Worm (Caenorhabditis elegans) whole organism, young adult: ENCODE results near the gene bre-1.
"Not testable (repeated sequence)": the region's sequence is repeated elsewhere in the genome, so short reads cannot be mapped to it uniquely, and the experiment has no call there.

ENCODE experiments used
- C17E4.6 ChIP-seq: fragments of 200-800 bp; sonication (Bioruptor generic); IDR thresholded peaks from 2 replicates; pipeline ENCODE4 v1.3.6; 2022; ENCODE audit warnings: missing genetic modification reagents, missing genetic modification characterization, missing compliant biosample characterization
- die-1 ChIP-seq: sonication (generic microtip); optimal IDR thresholded peaks from 2 replicates; lab custom pipeline; 2016; ENCODE audit warnings: missing genotype, mild to moderate bottlenecking, missing genetic modification characterization, missing compliant biosample characterization
- efl-1 ChIP-seq: fragments of 150-350 bp; optimal IDR thresholded peaks from 2 replicates; lab custom pipeline; 2014; ENCODE audit warnings: missing biosample characterization, missing genetic modification reagents, missing genetic modification characterization
- fkh-3 ChIP-seq: sonication (generic microtip); optimal IDR thresholded peaks from 2 replicates; lab custom pipeline; 2016; ENCODE audit warnings: mild to moderate bottlenecking, missing genetic modification characterization, missing compliant biosample characterization
- hmg-1.2 ChIP-seq: fragments of 200-800 bp; sonication (Bioruptor generic); IDR thresholded peaks from 2 replicates; pipeline ENCODE4 v1.3.6; 2022; ENCODE audit warnings: missing genetic modification reagents, missing genetic modification characterization, missing compliant biosample characterization
- let-607 ChIP-seq, 2 experiments: fragments of 200-800 bp in 1 of 2; sonication (Bioruptor generic) in 1 of 2; sonication (generic microtip) in 1 of 2; optimal IDR thresholded peaks; 2 replicates each; lab custom pipeline; 2016 to 2018; ENCODE audit warnings: mild to moderate bottlenecking in 2 of 2, missing compliant biosample characterization in 2 of 2, missing genetic modification characterization in 2 of 2, moderate library complexity in 2 of 2, missing genotype in 1 of 2
- rpc-1 ChIP-seq, 2 experiments: fragments of 150-350 bp in 1 of 2; sonication (generic microtip) in 1 of 2; optimal IDR thresholded peaks; 2 replicates each; lab custom pipeline; 2014 to 2018; ENCODE audit warnings: missing biosample characterization in 1 of 2, missing genetic modification characterization in 1 of 2, missing genetic modification reagents in 1 of 2, missing genotype in 1 of 2
- ztf-22 ChIP-seq: fragments of 200-800 bp; sonication (Bioruptor generic); optimal IDR thresholded peaks from 2 replicates; lab custom pipeline; 2018; ENCODE audit warnings: mild to moderate bottlenecking, missing genetic modification characterization, moderate library complexity, missing compliant biosample characterization

ce11 chrIV:8964042-8964441 lies 23.0 kb upstream of the bre-1 start:
- TF ChIP-seq let-607 (tag; optimal IDR thresholded peaks at IDR 0.05; lab: Kevin White, UChicago); fkh-3 (tag; lab: Kevin White, UChicago); efl-1 (GFP tag; lab: Kevin White, UChicago); die-1; ztf-22 (GFP tag; lab: Kevin White, UChicago); rpc-1 (optimal IDR thresholded peaks at IDR 0.05; lab: Kevin White, UChicago): not testable (repeated sequence)
- TF ChIP-seq C17E4.6 (GFP tag; lab: Robert Waterston, UW) (peak; percentile 12; the same call in 1 of the 2 replicates), hmg-1.2 (GFP tag; lab: Robert Waterston, UW) (peak; percentile 51), rpc-1 (tag; optimal IDR thresholded peaks at IDR 0.05; lab: Kevin White, UChicago) (peak; percentile 51)
